Worm (Caenorhabditis elegans): ENCODE measurements around the gene C25F6.6.

Gene C25F6.6

ce11 chrX:5466149-5466548, 15.5 kb upstream of the C25F6.6 start:
- TF ChIP-seq tbx-2 (tag; optimal IDR thresholded peaks at IDR 0.05), result no peak
- TF ChIP-seq egl-5 (tag; optimal IDR thresholded peaks at IDR 0.05), result no peak
- no peak for TF ChIP-seq lsy-12 (tag; optimal IDR thresholded peaks at IDR 0.05)
- no peak for TF ChIP-seq eor-1 (tag; optimal IDR thresholded peaks at IDR 0.05)
- no peak for TF ChIP-seq ZK546.5 (tag; optimal IDR thresholded peaks at IDR 0.05)
- TF ChIP-seq nhr-28 (tag; optimal IDR thresholded peaks at IDR 0.05), result no peak
- no peak for TF ChIP-seq unc-62 (GFP tag; optimal IDR thresholded peaks at IDR 0.05)
- no peak for TF ChIP-seq jun-1 (tag; optimal IDR thresholded peaks at IDR 0.05)
- TF ChIP-seq pqm-1 (tag; optimal IDR thresholded peaks at IDR 0.05), result no peak
- TF ChIP-seq elt-3 (tag; optimal IDR thresholded peaks at IDR 0.05), result no peak
- TF ChIP-seq egl-27 (tag; optimal IDR thresholded peaks at IDR 0.05), result no peak
- TF ChIP-seq pha-4 (tag; optimal IDR thresholded peaks at IDR 0.05), result no peak
- no peak for TF ChIP-seq daf-12 (tag; optimal IDR thresholded peaks at IDR 0.05)
- TF ChIP-seq ztf-11 (tag; optimal IDR thresholded peaks at IDR 0.05), result no peak
- no peak for TF ChIP-seq skn-1 (tag; optimal IDR thresholded peaks at IDR 0.05)
- no peak for TF ChIP-seq nhr-77 (tag; optimal IDR thresholded peaks at IDR 0.05)
- no peak for TF ChIP-seq nhr-25 (tag; optimal IDR thresholded peaks at IDR 0.05)

ce11 chrX:5465631-5466030, 15.0 kb upstream of the C25F6.6 start:
- TF ChIP-seq nhr-77 (tag; optimal IDR thresholded peaks at IDR 0.05) (no peak), elt-2 (tag; optimal IDR thresholded peaks at IDR 0.05) (peak; percentile 82), pqm-1 (tag; optimal IDR thresholded peaks at IDR 0.05) (peak; percentile 37)

ce11 chrX:5460930-5461329, 10.3 kb upstream of the C25F6.6 start, which contains the start of gene ddr-1:
Gene ddr-1 (plus strand): TSS chrX:5461230.
- TF ChIP-seq R02D3.7 (tag; optimal IDR thresholded peaks at IDR 0.05) (no peak), egl-5 (tag; optimal IDR thresholded peaks at IDR 0.05) (no peak), unc-39 (tag; optimal IDR thresholded peaks at IDR 0.05) (no peak), nhr-28 (tag; optimal IDR thresholded peaks at IDR 0.05) (no peak), ztf-11 (tag; optimal IDR thresholded peaks at IDR 0.05) (no peak), unc-62 (GFP tag; optimal IDR thresholded peaks at IDR 0.05) (no peak), nhr-237 (tag; optimal IDR thresholded peaks at IDR 0.05) (no peak), hmg-11 (tag; optimal IDR thresholded peaks at IDR 0.05) (no peak), nhr-77 (tag; optimal IDR thresholded peaks at IDR 0.05) (no peak), eor-1 (tag; optimal IDR thresholded peaks at IDR 0.05) (no peak), ztf-4 (tag; optimal IDR thresholded peaks at IDR 0.05) (no peak), ceh-82 (tag; optimal IDR thresholded peaks at IDR 0.05) (no peak), fos-1 (tag; optimal IDR thresholded peaks at IDR 0.05) (no peak), elt-3 (tag; optimal IDR thresholded peaks at IDR 0.05) (no peak), lsy-12 (tag; optimal IDR thresholded peaks at IDR 0.05) (no peak), jun-1 (tag; optimal IDR thresholded peaks at IDR 0.05) (no peak)

ce11 chrX:5458750-5459149, 8.1 kb upstream of the C25F6.6 start:
- no peak for TF ChIP-seq fos-1 (tag; optimal IDR thresholded peaks at IDR 0.05)
- peak; percentile 31 for TF ChIP-seq elt-2 (tag; optimal IDR thresholded peaks at IDR 0.05)

- TF ChIP-seq nhr-67 (tag; optimal IDR thresholded peaks at IDR 0.05), result no peak
- TF ChIP-seq fkh-2 (tag; optimal IDR thresholded peaks at IDR 0.05), result no peak
- no peak for TF ChIP-seq nhr-23 (tag; optimal IDR thresholded peaks at IDR 0.05)
- TF ChIP-seq nhr-11 (tag; optimal IDR thresholded peaks at IDR 0.05), result no peak
- TF ChIP-seq nhr-28 (tag; optimal IDR thresholded peaks at IDR 0.05), result no peak
- TF ChIP-seq elt-1 (tag; optimal IDR thresholded peaks at IDR 0.05), result no peak
- no peak for TF ChIP-seq lin-15B (tag; optimal IDR thresholded peaks at IDR 0.05)
- no peak for TF ChIP-seq pqm-1 (tag; optimal IDR thresholded peaks at IDR 0.05)
Measured at ce11 chrX:5458043-5458442, 7.4 kb upstream of the C25F6.6 start.

ce11 chrX:5457184-5457583, 6.6 kb upstream of the C25F6.6 start:
- TF ChIP-seq fkh-10 (GFP tag; optimal IDR thresholded peaks at IDR 0.05) (no peak), nhr-28 (tag; optimal IDR thresholded peaks at IDR 0.05) (no peak), ztf-4 (tag; optimal IDR thresholded peaks at IDR 0.05) (no peak), nhr-77 (tag; optimal IDR thresholded peaks at IDR 0.05) (no peak), ztf-11 (tag; optimal IDR thresholded peaks at IDR 0.05) (no peak), pqm-1 (tag; optimal IDR thresholded peaks at IDR 0.05) (no peak), lin-39 (tag; optimal IDR thresholded peaks at IDR 0.05) (no peak), egl-27 (tag; optimal IDR thresholded peaks at IDR 0.05) (no peak), daf-12 (tag; optimal IDR thresholded peaks at IDR 0.05) (no peak), fkh-2 (tag; optimal IDR thresholded peaks at IDR 0.05) (no peak)
